Fruit fly (Drosophila melanogaster) whole organism: ENCODE results near the gene Cyp28c1.

Experiments used
- CG8478 ChIP-seq: fragments of >200 bp; optimal IDR thresholded peaks from 2 replicates; lab custom pipeline; 2018; ENCODE audit warnings: inconsistent platforms
- EcR ChIP-seq, 2 experiments: fragments of >200 bp; optimal IDR thresholded peaks; 2 replicates each; lab custom pipeline; 2017; ENCODE audit warnings: missing biosample characterization in 2 of 2, missing genetic modification characterization in 2 of 2, missing genetic modification reagents in 2 of 2
- pan ChIP-seq: fragments of >200 bp; optimal IDR thresholded peaks from 2 replicates; lab custom pipeline; 2017
- psq ChIP-seq: fragments of >200 bp; optimal IDR thresholded peaks from 2 replicates; lab custom pipeline; 2017
- usp ChIP-seq: fragments of >200 bp; optimal IDR thresholded peaks from 2 replicates; lab custom pipeline; 2017; ENCODE audit warnings: missing biosample characterization, missing genetic modification characterization, mixed read lengths

DNA sequence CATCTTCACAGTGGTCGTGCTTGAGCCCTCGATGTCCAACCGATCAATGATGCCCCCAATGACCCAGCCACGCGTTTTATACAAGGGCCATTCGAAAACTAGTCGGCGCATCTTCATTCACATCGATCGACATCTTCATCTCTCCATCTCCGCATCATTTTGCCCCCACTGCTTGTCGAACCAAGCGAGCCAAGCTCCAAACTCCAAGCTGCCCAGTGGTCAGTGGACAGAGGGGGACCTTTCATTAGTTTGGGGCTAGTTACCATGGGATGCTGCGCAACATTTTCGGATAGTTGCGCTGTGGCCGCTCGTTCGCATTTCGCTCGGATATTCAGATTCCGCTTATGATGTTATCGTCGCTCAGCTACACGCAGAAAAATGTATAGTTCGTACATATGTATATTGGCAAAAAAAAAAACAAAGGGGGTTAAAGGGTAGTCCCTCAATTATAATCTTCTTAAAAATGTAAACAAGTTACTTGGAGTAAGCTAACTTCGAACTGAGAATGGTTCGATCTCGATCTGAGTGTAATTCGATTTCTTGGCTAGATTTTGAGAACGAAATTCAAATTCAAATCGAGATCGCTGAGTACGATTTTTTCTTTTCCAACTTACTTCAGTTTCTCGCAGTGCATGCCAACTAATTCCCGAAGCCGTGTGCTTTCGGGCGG, 6.8 kb downstream of the Cyp28c1 start, which contains the start of gene CG15740:
- TF ChIP-seq usp (GFP tag; lab: Kevin White, UChicago) = no peak
- no peak for TF ChIP-seq CG8478
- TF ChIP-seq psq (lab: Kevin White, UChicago) = no peak
- TF ChIP-seq EcR (GFP tag; optimal IDR thresholded peaks at IDR 0.05; lab: Kevin White, UChicago) = no peak
- no peak for TF ChIP-seq pan (lab: Kevin White, UChicago)
